Fruit fly (Drosophila melanogaster) whole organism, wandering third instar larva: ENCODE results near the gene ZnT86D.

Experiments used
- Abd-B ChIP-seq: fragments of >200 bp; optimal IDR thresholded peaks from 2 replicates; lab custom pipeline; 2017; ENCODE audit warnings: missing biosample characterization, missing genetic modification characterization
- CG32264 ChIP-seq: fragments of 200-800 bp; sonication (Bioruptor generic); optimal IDR thresholded peaks from 2 replicates; lab custom pipeline; 2016; ENCODE audit warnings: missing biosample characterization, missing genetic modification characterization
- CG9705 ChIP-seq: fragments of 200-800 bp; sonication (Bioruptor generic); optimal IDR thresholded peaks from 2 replicates; lab custom pipeline; 2018; ENCODE audit warnings: missing biosample characterization, mild to moderate bottlenecking, missing genetic modification characterization
- CrebA ChIP-seq: fragments of 200-800 bp; sonication (Bioruptor generic); optimal IDR thresholded peaks from 2 replicates; lab custom pipeline; 2016; ENCODE audit warnings: missing biosample characterization, mild to moderate bottlenecking, missing genetic modification characterization, borderline replicate concordance
- Dfd ChIP-seq: fragments of >200 bp; optimal IDR thresholded peaks from 2 replicates; lab custom pipeline; 2017; ENCODE audit warnings: missing biosample characterization, missing genetic modification characterization
- Dif ChIP-seq: fragments of 200-275, 200-300 bp; sonication (Bioruptor generic); optimal IDR thresholded peaks from 2 replicates; lab custom pipeline; 2018; ENCODE audit warnings: missing biosample characterization, missing genetic modification characterization; ENCODE audit not compliant: partially characterized antibody
- GATAd ChIP-seq: sonication (Bioruptor generic); optimal IDR thresholded peaks from 2 replicates; lab custom pipeline; 2016; ENCODE audit warnings: missing biosample characterization, missing genetic modification characterization
- HLH106 ChIP-seq: fragments of 200-800 bp; optimal IDR thresholded peaks from 3 replicates; lab custom pipeline; 2019; ENCODE audit warnings: missing biosample characterization, mild to moderate bottlenecking, missing genetic modification characterization, moderate library complexity
- Hnf4 ChIP-seq: fragments of 200-800 bp; sonication (Bioruptor generic); optimal IDR thresholded peaks from 2 replicates; lab custom pipeline; 2016; ENCODE audit warnings: missing biosample characterization, mild to moderate bottlenecking, missing genetic modification characterization
- Hr78 ChIP-seq: fragments of >200 bp; optimal IDR thresholded peaks from 2 replicates; lab custom pipeline; 2017; ENCODE audit warnings: missing biosample characterization, missing genetic modification characterization
- Hr83 ChIP-seq: fragments of 200-300 bp; sonication (Bioruptor generic); optimal IDR thresholded peaks from 2 replicates; lab custom pipeline; 2016; ENCODE audit warnings: missing biosample characterization, mild to moderate bottlenecking, missing genetic modification characterization, moderate library complexity; ENCODE audit not compliant: poor library complexity, severe bottlenecking
- Jra ChIP-seq: sonication (Bioruptor generic); optimal IDR thresholded peaks from 2 replicates; lab custom pipeline; 2016; ENCODE audit warnings: missing biosample characterization, missing genetic modification characterization
- Mio ChIP-seq: sonication (Bioruptor generic); optimal IDR thresholded peaks from 2 replicates; lab custom pipeline; 2016; ENCODE audit warnings: missing biosample characterization, missing genetic modification characterization
- Myc ChIP-seq: fragments of >200 bp; optimal IDR thresholded peaks from 2 replicates; lab custom pipeline; 2017
- N ChIP-seq: fragments of >200 bp; optimal IDR thresholded peaks from 2 replicates; lab custom pipeline; 2018; ENCODE audit warnings: missing biosample characterization, missing external identifiers, missing genetic modification characterization
- OdsH ChIP-seq: fragments of 200-800 bp; sonication (Bioruptor generic); optimal IDR thresholded peaks from 2 replicates; lab custom pipeline; 2016; ENCODE audit warnings: missing biosample characterization, mild to moderate bottlenecking, missing genetic modification characterization
- Rel ChIP-seq, 2 experiments: fragments of 200-800 bp; sonication (Bioruptor generic) in 1 of 2; optimal IDR thresholded peaks; 2 replicates in 1 of 2; 3 replicates in 1 of 2; lab custom pipeline; 2016 to 2019; ENCODE audit warnings: mild to moderate bottlenecking in 2 of 2, missing biosample characterization in 2 of 2, missing genetic modification characterization in 2 of 2, moderate library complexity in 1 of 2
- Sp1 ChIP-seq: fragments of 200-800 bp; sonication (Bioruptor generic); optimal IDR thresholded peaks from 3 replicates; lab custom pipeline; 2019; ENCODE audit warnings: missing biosample characterization, mild to moderate bottlenecking, missing genetic modification characterization, moderate library complexity
- Vsx2 ChIP-seq: fragments of 200-300, 225-300 bp; sonication (Bioruptor generic); optimal IDR thresholded peaks from 2 replicates; lab custom pipeline; 2018; ENCODE audit warnings: missing biosample characterization, missing genetic modification characterization; ENCODE audit not compliant: partially characterized antibody
- br ChIP-seq: fragments of 200-800 bp; sonication (Bioruptor generic); optimal IDR thresholded peaks from 2 replicates; lab custom pipeline; 2016; ENCODE audit warnings: missing biosample characterization, missing genetic modification characterization
- brk ChIP-seq: fragments of 200-800 bp; sonication (Bioruptor generic); optimal IDR thresholded peaks from 2 replicates; lab custom pipeline; 2016; ENCODE audit warnings: missing biosample characterization, mild to moderate bottlenecking, missing genetic modification characterization
- dl ChIP-seq, 2 experiments: fragments of 175-275, 200-275 bp in 1 of 2; fragments of 200-275 bp in 1 of 2; sonication (Bioruptor generic); optimal IDR thresholded peaks; lab custom pipeline; 2018; ENCODE audit warnings: mild to moderate bottlenecking in 2 of 2, missing biosample characterization in 2 of 2, missing genetic modification characterization in 2 of 2, moderate library complexity in 2 of 2; ENCODE audit not compliant: partially characterized antibody in 2 of 2, insufficient read depth in 1 of 2
- dmrt93B ChIP-seq: fragments of 200-800 bp; sonication (Bioruptor generic); optimal IDR thresholded peaks from 2 replicates; lab custom pipeline; 2018; ENCODE audit warnings: missing biosample characterization, mild to moderate bottlenecking, missing genetic modification characterization
- dsf ChIP-seq: sonication (Bioruptor generic); optimal IDR thresholded peaks from 2 replicates; lab custom pipeline; 2016; ENCODE audit warnings: missing biosample characterization, missing genetic modification characterization, borderline replicate concordance
- ey ChIP-seq: fragments of 200-800 bp; sonication (Bioruptor generic); optimal IDR thresholded peaks from 2 replicates; lab custom pipeline; 2016; ENCODE audit warnings: missing biosample characterization, missing genetic modification characterization
- foxo ChIP-seq, 2 experiments: fragments of 200-800 bp; sonication (Bioruptor generic); optimal IDR thresholded peaks; 2 replicates in 1 of 2; 3 replicates in 1 of 2; lab custom pipeline; 2016 to 2017; ENCODE audit warnings: missing biosample characterization in 2 of 2, missing genetic modification characterization in 2 of 2
- fru ChIP-seq: fragments of 200-800 bp; sonication (Bioruptor generic); optimal IDR thresholded peaks from 3 replicates; lab custom pipeline; 2016; ENCODE audit warnings: missing biosample characterization, mild to moderate bottlenecking, missing genetic modification characterization
- h ChIP-seq: fragments of 200-800 bp; sonication (Bioruptor generic); optimal IDR thresholded peaks from 3 replicates; lab custom pipeline; 2016; ENCODE audit warnings: missing biosample characterization, mild to moderate bottlenecking, missing genetic modification characterization
- jim ChIP-seq: fragments of 175-275, 200-325 bp; sonication (Bioruptor generic); optimal IDR thresholded peaks from 2 replicates; lab custom pipeline; 2016; ENCODE audit warnings: missing biosample characterization, mild to moderate bottlenecking, missing genetic modification characterization
- lola ChIP-seq: fragments of >200 bp; optimal IDR thresholded peaks from 2 replicates; lab custom pipeline; 2017; ENCODE audit warnings: missing biosample characterization, missing genetic modification characterization
- pan ChIP-seq: fragments of >200 bp; optimal IDR thresholded peaks from 2 replicates; lab custom pipeline; 2017
- psq ChIP-seq: fragments of 200-800 bp; sonication (Bioruptor generic); optimal IDR thresholded peaks from 3 replicates; lab custom pipeline; 2017; ENCODE audit warnings: missing biosample characterization, mild to moderate bottlenecking, missing genetic modification characterization, moderate library complexity
- rgr ChIP-seq: fragments of 200-800 bp; sonication (Bioruptor generic); optimal IDR thresholded peaks from 3 replicates; lab custom pipeline; 2016; ENCODE audit warnings: missing biosample characterization, mild to moderate bottlenecking, missing genetic modification characterization
- sage ChIP-seq: fragments of 200-800 bp; sonication (Bioruptor generic); optimal IDR thresholded peaks from 2 replicates; lab custom pipeline; 2016; ENCODE audit warnings: missing biosample characterization, mild to moderate bottlenecking, missing genetic modification characterization
- sv ChIP-seq: fragments of 200-800 bp; sonication (Bioruptor generic); optimal IDR thresholded peaks from 3 replicates; lab custom pipeline; 2016; ENCODE audit warnings: missing biosample characterization, missing genetic modification characterization
- tai ChIP-seq: sonication (Bioruptor generic); optimal IDR thresholded peaks from 2 replicates; lab custom pipeline; 2016; ENCODE audit warnings: missing biosample characterization, missing genetic modification characterization
- usp ChIP-seq: fragments of >200 bp; optimal IDR thresholded peaks from 2 replicates; lab custom pipeline; 2017; ENCODE audit warnings: missing biosample characterization, missing genetic modification characterization
- woc ChIP-seq: sonication (Bioruptor generic); optimal IDR thresholded peaks from 2 replicates; lab custom pipeline; 2016; ENCODE audit warnings: missing biosample characterization, mild to moderate bottlenecking, missing genetic modification characterization

ZnT86D gene

dm6 chr3R:11231037-11231436 is 16.7 kb upstream of the ZnT86D start:
- TF ChIP-seq CG32264 (GFP tag; lab: Kevin White, UChicago), result no peak
- no peak for TF ChIP-seq GATAd (GFP tag; lab: Kevin White, UChicago)
- no peak for TF ChIP-seq Hr78 (GFP tag; lab: Kevin White, UChicago)
- TF ChIP-seq N (GFP tag; lab: Kevin White, UChicago), result no peak

dm6 chr3R:11230392-11230791 is 16.1 kb upstream of the ZnT86D start, which contains the start of gene GCC88:
Gene GCC88 (minus strand): TSS chr3R:11230600.
- TF ChIP-seq CG9705 (no peak), HLH106 (tag; lab: Kevin White, UChicago) (no peak), pan (no peak), Jra (GFP tag; lab: Kevin White, UChicago) (no peak), brk (GFP tag; lab: Kevin White, UChicago) (no peak), fru (no peak)

dm6 chr3R:11226496-11226895 is 12.2 kb upstream of the ZnT86D start, which contains the start of gene CG17726:
Gene CG17726 (plus strand): TSS chr3R:11226762.
- TF ChIP-seq psq (GFP tag; lab: Kevin White, UChicago) (peak; percentile 92), brk (GFP tag; lab: Kevin White, UChicago) (no peak), N (GFP tag; lab: Kevin White, UChicago) (no peak), fru (peak; percentile 94), CG32264 (GFP tag; lab: Kevin White, UChicago) (peak; percentile 77), Vsx2 (GFP tag; lab: Kevin White, UChicago) (no peak), Abd-B (no peak), sv (GFP tag; lab: Kevin White, UChicago) (peak; percentile 88), Rel (GFP tag; optimal IDR thresholded peaks at IDR 0.05; lab: Kevin White, UChicago) (no peak), Rel (tag; optimal IDR thresholded peaks at IDR 0.05; lab: Kevin White, UChicago) (peak; percentile 87), woc (GFP tag; lab: Kevin White, UChicago) (peak; percentile 96), dmrt93B (GFP tag; lab: Kevin White, UChicago) (no peak), tai (no peak), Hnf4 (GFP tag; lab: Kevin White, UChicago) (no peak), Myc (no peak), sage (GFP tag; lab: Kevin White, UChicago) (no peak), Jra (GFP tag; lab: Kevin White, UChicago) (no peak), GATAd (GFP tag; lab: Kevin White, UChicago) (peak; percentile 17), Mio (peak; percentile 50), Sp1 (GFP tag; lab: Kevin White, UChicago) (peak; percentile 99), HLH106 (tag; lab: Kevin White, UChicago) (peak; percentile 98), usp (GFP tag; lab: Kevin White, UChicago) (no peak), Hr78 (GFP tag; lab: Kevin White, UChicago) (no peak), OdsH (peak; percentile 97), foxo (GFP tag; optimal IDR thresholded peaks at IDR 0.05; lab: Kevin White, UChicago) (peak in 1 of 2 experiments; percentile 98), dl (GFP tag; optimal IDR thresholded peaks at IDR 0.05; lab: Kevin White, UChicago; ENCODE audit: insufficient read depth in 1 of 2, partially characterized antibody in 2 of 2) (no peak), ey (GFP tag; lab: Kevin White, UChicago) (peak; percentile 90), br (GFP tag; lab: Kevin White, UChicago) (peak; percentile 92), Dfd (GFP tag; lab: Kevin White, UChicago) (no peak), jim (GFP tag; lab: Kevin White, UChicago) (no peak), dsf (GFP tag; lab: Kevin White, UChicago) (no peak), pan (no peak), lola (GFP tag; lab: Kevin White, UChicago) (no peak), CrebA (GFP tag; lab: Kevin White, UChicago) (no peak), CG9705 (peak; percentile 92), h (peak; percentile 94), rgr (GFP tag; lab: Kevin White, UChicago) (peak; percentile 98), Dif (no peak), Hr83 (GFP tag; lab: Kevin White, UChicago) (no peak)
